Fruit fly (Drosophila melanogaster) whole organism, prepupa: ENCODE data around the gene CG15258.
A peak's percentile ranks its signal among the peaks of the same experiment; 100 is the strongest.

Experiments
- Blimp-1 ChIP-seq: fragments of 200-800 bp; sonication (Bioruptor generic); optimal IDR thresholded peaks from 3 replicates; lab custom pipeline; 2017; ENCODE audit warnings: missing biosample characterization, missing genetic modification characterization, mild to moderate bottlenecking, moderate library complexity, missing genetic modification reagents
- CG10631 ChIP-seq: fragments of 200-800 bp; sonication (Bioruptor generic); optimal IDR thresholded peaks from 2 replicates; lab custom pipeline; 2016; ENCODE audit warnings: missing biosample characterization, missing genetic modification characterization
- CG10669 ChIP-seq: fragments of 200-800 bp; sonication (Bioruptor generic); optimal IDR thresholded peaks from 3 replicates; lab custom pipeline; 2018; ENCODE audit warnings: missing biosample characterization, mild to moderate bottlenecking, missing genetic modification characterization, moderate library complexity
- CG11294 ChIP-seq: fragments of 200-800 bp; sonication (Bioruptor generic); IDR thresholded peaks from 2 replicates; pipeline ENCODE4 v1.3.6; 2022; ENCODE audit warnings: missing biosample characterization, missing genetic modification characterization
- CG11902 ChIP-seq: fragments of 200-800 bp; sonication (Bioruptor generic); optimal IDR thresholded peaks from 3 replicates; lab custom pipeline; 2016; ENCODE audit warnings: missing biosample characterization, missing genetic modification characterization
- CG15336 ChIP-seq: fragments of 200-800 bp; sonication (Bioruptor generic); IDR thresholded peaks from 2 replicates; pipeline ENCODE4 v1.3.6; 2022; ENCODE audit warnings: missing biosample characterization, missing genetic modification characterization
- CG1621 ChIP-seq: fragments of 200-800 bp; sonication (Bioruptor generic); optimal IDR thresholded peaks from 3 replicates; lab custom pipeline; 2018; ENCODE audit warnings: missing biosample characterization, mild to moderate bottlenecking, missing genetic modification characterization
- CG3032 ChIP-seq: fragments of 200-800 bp; optimal IDR thresholded peaks from 2 replicates; lab custom pipeline; 2019; ENCODE audit warnings: missing biosample characterization, mild to moderate bottlenecking, missing genetic modification characterization, moderate library complexity
- CG32006 ChIP-seq: fragments of 200-800 bp; sonication (Bioruptor generic); optimal IDR thresholded peaks from 3 replicates; lab custom pipeline; 2017; ENCODE audit warnings: missing biosample characterization, mild to moderate bottlenecking, missing genetic modification characterization
- CG4318 ChIP-seq: fragments of 200-800 bp; sonication (Bioruptor generic); optimal IDR thresholded peaks from 3 replicates; lab custom pipeline; 2017; ENCODE audit warnings: missing biosample characterization, mild to moderate bottlenecking, missing genetic modification characterization
- CG6276 ChIP-seq: fragments of 200-800 bp; sonication (Bioruptor generic); optimal IDR thresholded peaks from 2 replicates; lab custom pipeline; 2017; ENCODE audit warnings: missing biosample characterization, mild to moderate bottlenecking, missing genetic modification characterization
- CG6792 ChIP-seq: fragments of 200-800 bp; sonication (Bioruptor generic); optimal IDR thresholded peaks from 3 replicates; lab custom pipeline; 2016; ENCODE audit warnings: missing biosample characterization, missing genetic modification characterization
- CG6808 ChIP-seq: fragments of 200-800 bp; sonication (Bioruptor generic); optimal IDR thresholded peaks from 3 replicates; lab custom pipeline; 2017; ENCODE audit warnings: missing biosample characterization, missing genetic modification characterization, mild to moderate bottlenecking, moderate library complexity, missing genetic modification reagents
- CG6854 ChIP-seq: fragments of 200-800 bp; sonication (Bioruptor generic); optimal IDR thresholded peaks from 2 replicates; lab custom pipeline; 2017; ENCODE audit warnings: missing biosample characterization, mild to moderate bottlenecking, missing genetic modification characterization
- CG7368 ChIP-seq: fragments of 200-800 bp; sonication (Bioruptor generic); optimal IDR thresholded peaks from 3 replicates; lab custom pipeline; 2016; ENCODE audit warnings: missing biosample characterization, missing genetic modification characterization
- CG9139 ChIP-seq: fragments of 200-800 bp; sonication (Bioruptor generic); optimal IDR thresholded peaks from 3 replicates; lab custom pipeline; 2017; ENCODE audit warnings: missing biosample characterization, mild to moderate bottlenecking, missing genetic modification characterization
- Eip78C ChIP-seq: fragments of 200-800 bp; sonication (Bioruptor generic); peaks from one replicate; lab custom pipeline; 2016; ENCODE audit warnings: missing biosample characterization, missing genetic modification characterization
- Hr38 ChIP-seq: sonication (Bioruptor generic); optimal IDR thresholded peaks from 2 replicates; lab custom pipeline; 2016; ENCODE audit warnings: missing biosample characterization, missing genetic modification characterization
- Hr39 ChIP-seq: fragments of 200-800 bp; sonication (Bioruptor generic); optimal IDR thresholded peaks from 2 replicates; lab custom pipeline; 2016; ENCODE audit warnings: missing biosample characterization, missing genetic modification characterization
- Hr4 ChIP-seq: fragments of 200-800 bp; sonication (Bioruptor generic); optimal IDR thresholded peaks from 3 replicates; lab custom pipeline; 2016; ENCODE audit warnings: missing biosample characterization, missing genetic modification characterization
- Met ChIP-seq: fragments of 200-800 bp; sonication (Bioruptor generic); optimal IDR thresholded peaks from 3 replicates; lab custom pipeline; 2016; ENCODE audit warnings: missing biosample characterization, missing genetic modification characterization
- OdsH ChIP-seq: fragments of 200-800 bp; sonication (Bioruptor generic); optimal IDR thresholded peaks from 3 replicates; lab custom pipeline; 2016; ENCODE audit warnings: missing biosample characterization, missing genetic modification characterization
- Smox ChIP-seq: fragments of 200-800 bp; sonication (Bioruptor generic); optimal IDR thresholded peaks from 3 replicates; lab custom pipeline; 2016; ENCODE audit warnings: missing biosample characterization, missing genetic modification characterization
- Sox102F ChIP-seq: fragments of 200-800 bp; sonication (Bioruptor generic); optimal IDR thresholded peaks from 2 replicates; lab custom pipeline; 2016; ENCODE audit warnings: missing biosample characterization, mild to moderate bottlenecking, missing genetic modification characterization
- Sox15 ChIP-seq: fragments of 200-800 bp; sonication (Bioruptor generic); optimal IDR thresholded peaks from 3 replicates; lab custom pipeline; 2016; ENCODE audit warnings: missing biosample characterization, missing genetic modification characterization
- achi ChIP-seq: fragments of 200-800 bp; sonication (Bioruptor generic); optimal IDR thresholded peaks from 3 replicates; lab custom pipeline; 2016; ENCODE audit warnings: missing biosample characterization, missing genetic modification characterization
- acj6 ChIP-seq: fragments of 200-800 bp; sonication (Bioruptor generic); optimal IDR thresholded peaks from 3 replicates; lab custom pipeline; 2016; ENCODE audit warnings: missing biosample characterization, missing genetic modification characterization
- cyc ChIP-seq: fragments of 200-800 bp; sonication (Bioruptor generic); optimal IDR thresholded peaks from 3 replicates; lab custom pipeline; 2016; ENCODE audit warnings: missing biosample characterization, missing genetic modification characterization
- dac ChIP-seq: fragments of 200-800 bp; sonication (Bioruptor generic); optimal IDR thresholded peaks from 2 replicates; lab custom pipeline; 2017; ENCODE audit warnings: missing biosample characterization, mild to moderate bottlenecking, missing genetic modification characterization
- dsx ChIP-seq: fragments of 200-800 bp; optimal IDR thresholded peaks from 3 replicates; lab custom pipeline; 2019; ENCODE audit warnings: missing biosample characterization, mild to moderate bottlenecking, missing genetic modification characterization, moderate library complexity; ENCODE audit not compliant: poor library complexity, severe bottlenecking
- eg ChIP-seq: fragments of 200-800 bp; sonication (Bioruptor generic); IDR thresholded peaks from 3 replicates; pipeline ENCODE4 v1.3.6; 2022; ENCODE audit warnings: missing biosample characterization, missing genetic modification characterization
- esn ChIP-seq: fragments of 200-800 bp; sonication (Bioruptor generic); optimal IDR thresholded peaks from 2 replicates; lab custom pipeline; 2016; ENCODE audit warnings: missing biosample characterization, mild to moderate bottlenecking, missing genetic modification characterization, moderate library complexity
- fd85E ChIP-seq: fragments of 200-800 bp; sonication (Bioruptor generic); optimal IDR thresholded peaks from 3 replicates; lab custom pipeline; 2016; ENCODE audit warnings: missing biosample characterization, missing genetic modification characterization
- fkh ChIP-seq: fragments of 200-800 bp; sonication (Bioruptor generic); optimal IDR thresholded peaks from 3 replicates; lab custom pipeline; 2017; ENCODE audit warnings: missing biosample characterization, mild to moderate bottlenecking, missing genetic modification characterization, moderate library complexity
- lz ChIP-seq: fragments of 200-800 bp; sonication (Bioruptor generic); optimal IDR thresholded peaks from 3 replicates; lab custom pipeline; 2016; ENCODE audit warnings: missing biosample characterization, missing genetic modification characterization
- salr ChIP-seq, 2 experiments: fragments of 200-800 bp; sonication (Bioruptor generic); optimal IDR thresholded peaks; 3 replicates each; lab custom pipeline; 2016 to 2018; ENCODE audit warnings: missing biosample characterization in 2 of 2, missing genetic modification characterization in 2 of 2, mild to moderate bottlenecking in 1 of 2
- spab ChIP-seq: fragments of 200-800 bp; sonication (Bioruptor generic); optimal IDR thresholded peaks from 2 replicates; lab custom pipeline; 2017; ENCODE audit warnings: missing biosample characterization, mild to moderate bottlenecking, missing genetic modification characterization, missing genetic modification reagents
- svp ChIP-seq: fragments of 200-800 bp; sonication (Bioruptor generic); peaks from one replicate; lab custom pipeline; 2016; ENCODE audit warnings: missing biosample characterization, missing genetic modification characterization
- topi ChIP-seq: fragments of 200-800 bp; sonication (Bioruptor generic); optimal IDR thresholded peaks from 3 replicates; lab custom pipeline; 2016; ENCODE audit warnings: missing biosample characterization, missing genetic modification characterization

Gene CG15258

dm6 chr2L:15404540-15404939 lies 43.1 kb upstream of the CG15258 start (continued):
- no peak for TF ChIP-seq CG4318 (GFP tag; lab: Kevin White, UChicago)
- TF ChIP-seq Blimp-1 = no peak
- no peak for TF ChIP-seq dsx (GFP tag; lab: Kevin White, UChicago)
- TF ChIP-seq CG11902 (GFP tag; lab: Kevin White, UChicago) = no peak
- peak; percentile 39 for TF ChIP-seq spab (GFP tag; lab: Kevin White, UChicago)
- no peak for TF ChIP-seq esn (GFP tag; lab: Kevin White, UChicago)
- TF ChIP-seq CG7368 (GFP tag; lab: Kevin White, UChicago) = no peak
- no peak for TF ChIP-seq CG1621 (tag; lab: Kevin White, UChicago)
- TF ChIP-seq CG6792 (GFP tag; lab: Kevin White, UChicago) = no peak
- no peak for TF ChIP-seq CG11294 (GFP tag; lab: Robert Waterston, UW)
- 0 out of 2 replicates have a peak, but pooled peaks have one; percentile 35 for TF ChIP-seq CG15336 (GFP tag; lab: Robert Waterston, UW)
- TF ChIP-seq acj6 (GFP tag; lab: Kevin White, UChicago) = no peak
- TF ChIP-seq Hr38 (GFP tag; lab: Kevin White, UChicago) = no peak
- peak; percentile 41 for TF ChIP-seq CG6808 (GFP tag; lab: Kevin White, UChicago)
- TF ChIP-seq fd85E (GFP tag; lab: Kevin White, UChicago) = no peak
- peak; percentile 19 for TF ChIP-seq CG3032 (tag; lab: Kevin White, UChicago)
- no peak for TF ChIP-seq Smox (GFP tag; lab: Kevin White, UChicago)
- TF ChIP-seq Hr39 = no peak
- no peak for TF ChIP-seq Hr4 (GFP tag; lab: Kevin White, UChicago)
- TF ChIP-seq fkh = no peak
- no peak for TF ChIP-seq topi (GFP tag; lab: Kevin White, UChicago)
- no peak for TF ChIP-seq achi (GFP tag; lab: Kevin White, UChicago)
- peak; percentile 20 for TF ChIP-seq CG10669 (GFP tag; lab: Kevin White, UChicago)
- TF ChIP-seq CG32006 (GFP tag; lab: Kevin White, UChicago) = peak; percentile 9
- no peak for TF ChIP-seq CG9139 (GFP tag; lab: Kevin White, UChicago)
- TF ChIP-seq Sox15 = no peak
- TF ChIP-seq dac = no peak
- no peak for TF ChIP-seq lz (GFP tag; lab: Kevin White, UChicago)
- TF ChIP-seq CG6276 (GFP tag; lab: Kevin White, UChicago) = no peak
- TF ChIP-seq Sox102F = no peak
- no peak for TF ChIP-seq CG6854
- TF ChIP-seq Eip78C = peak; percentile 75
- peak; percentile 14 for TF ChIP-seq CG10631 (GFP tag; lab: Kevin White, UChicago)
- peak; percentile 26 for TF ChIP-seq OdsH
- TF ChIP-seq eg (GFP tag; lab: Robert Waterston, UW) = 0 out of 3 replicates have a peak, but pooled peaks have one; percentile 7

dm6 chr2L:15401860-15402259 lies 40.4 kb upstream of the CG15258 start:
- TF ChIP-seq topi (GFP tag; lab: Kevin White, UChicago) (peak; percentile 13), Eip78C (peak; percentile 47), Smox (GFP tag; lab: Kevin White, UChicago) (peak; percentile 25), CG6808 (GFP tag; lab: Kevin White, UChicago) (no peak), Met (GFP tag; lab: Kevin White, UChicago) (peak; percentile 43), svp (GFP tag; lab: Kevin White, UChicago) (peak; percentile 74), esn (GFP tag; lab: Kevin White, UChicago) (no peak), CG15336 (GFP tag; lab: Robert Waterston, UW) (no peak), cyc (peak; percentile 38), CG11902 (GFP tag; lab: Kevin White, UChicago) (no peak), salr (GFP tag; optimal IDR thresholded peaks at IDR 0.05; lab: Kevin White, UChicago) (no peak), CG1621 (tag; lab: Kevin White, UChicago) (no peak)
